Fruit fly (Drosophila melanogaster) whole organism, embryonic: Measurements from ENCODE around the gene CG18675.

Experiments
- Ada2b ChIP-seq: fragments of 200-800 bp; sonication (Bioruptor generic); IDR thresholded peaks from 2 replicates; pipeline ENCODE4 v1.3.6; 2022; ENCODE audit warnings: missing biosample characterization, missing genetic modification characterization
- Aef1 ChIP-seq: fragments of 200-800 bp; sonication (Bioruptor generic); IDR thresholded peaks from 3 replicates; pipeline ENCODE4 v1.3.6; 2022; ENCODE audit warnings: missing biosample characterization, missing genetic modification characterization
- Antp ChIP-seq: fragments of 200-800 bp; sonication (Bioruptor generic); optimal IDR thresholded peaks from 3 replicates; lab custom pipeline; 2016; ENCODE audit warnings: missing biosample characterization, missing genetic modification characterization
- CG10147 ChIP-seq: fragments of 200-800 bp; sonication (Bioruptor generic); optimal IDR thresholded peaks from 2 replicates; lab custom pipeline; 2019; ENCODE audit warnings: missing biosample characterization, mild to moderate bottlenecking, missing genetic modification characterization, moderate library complexity
- CG10431 ChIP-seq: fragments of 200-800 bp; sonication (Bioruptor generic); optimal IDR thresholded peaks from 3 replicates; lab custom pipeline; 2018; ENCODE audit warnings: missing biosample characterization, mild to moderate bottlenecking, missing genetic modification characterization
- CG11696 ChIP-seq: fragments of 200-800 bp; sonication (Bioruptor generic); IDR thresholded peaks from 2 replicates; pipeline ENCODE4 v1.3.6; 2022; ENCODE audit warnings: missing biosample characterization, missing genetic modification characterization
- CG12236 ChIP-seq: fragments of 200-800 bp; sonication (Bioruptor generic); optimal IDR thresholded peaks from 2 replicates; lab custom pipeline; 2016; ENCODE audit warnings: missing biosample characterization, missing genetic modification characterization
- CG13894 ChIP-seq: fragments of 200-800 bp; sonication (Bioruptor generic); optimal IDR thresholded peaks from 3 replicates; lab custom pipeline; 2018; ENCODE audit warnings: missing biosample characterization, mild to moderate bottlenecking, missing genetic modification characterization, moderate library complexity
- CG1603 ChIP-seq: fragments of 200-800 bp; sonication (Bioruptor generic); optimal IDR thresholded peaks from 2 replicates; lab custom pipeline; 2019; ENCODE audit warnings: missing biosample characterization, mild to moderate bottlenecking, missing genetic modification characterization, moderate library complexity
- CG1647 ChIP-seq: fragments of 200-800 bp; sonication (Bioruptor generic); optimal IDR thresholded peaks from 3 replicates; lab custom pipeline; 2016; ENCODE audit warnings: missing biosample characterization, missing genetic modification characterization
- CG17802 ChIP-seq: fragments of 200-800 bp; sonication (Bioruptor generic); optimal IDR thresholded peaks from 2 replicates; lab custom pipeline; 2018; ENCODE audit warnings: missing biosample characterization, mild to moderate bottlenecking, missing genetic modification characterization, moderate library complexity
- CG17829 ChIP-seq: fragments of 200-800 bp; optimal IDR thresholded peaks from 2 replicates; lab custom pipeline; 2019; ENCODE audit warnings: missing biosample characterization, mild to moderate bottlenecking, missing genetic modification characterization, moderate library complexity
- CG1832 ChIP-seq: fragments of 200-800 bp; sonication (Bioruptor generic); optimal IDR thresholded peaks from 2 replicates; lab custom pipeline; 2017; ENCODE audit warnings: missing biosample characterization, mild to moderate bottlenecking, missing genetic modification characterization, inconsistent platforms
- CG2116 ChIP-seq: fragments of 200-800 bp; sonication (Bioruptor generic); optimal IDR thresholded peaks from 3 replicates; lab custom pipeline; 2018; ENCODE audit warnings: missing biosample characterization, mild to moderate bottlenecking, missing genetic modification characterization
- CG30403 ChIP-seq: fragments of 200-800 bp; sonication (Bioruptor generic); optimal IDR thresholded peaks from 3 replicates; lab custom pipeline; 2016; ENCODE audit warnings: missing biosample characterization, missing genetic modification characterization
- CG3065 ChIP-seq: fragments of 200-800 bp; sonication (Bioruptor generic); optimal IDR thresholded peaks from 2 replicates; lab custom pipeline; 2016; ENCODE audit warnings: missing biosample characterization, missing genetic modification characterization
- CG32532 ChIP-seq: fragments of 200-800 bp; sonication (Bioruptor generic); IDR thresholded peaks from 2 replicates; pipeline ENCODE4 v1.3.6; 2022; ENCODE audit warnings: missing biosample characterization, missing genetic modification characterization
- CG4282 ChIP-seq: fragments of 200-800 bp; sonication (Bioruptor generic); optimal IDR thresholded peaks from 2 replicates; lab custom pipeline; 2016; ENCODE audit warnings: missing biosample characterization, missing genetic modification characterization
- CG4617 ChIP-seq: fragments of 200-800 bp; sonication (Bioruptor generic); optimal IDR thresholded peaks from 3 replicates; lab custom pipeline; 2016; ENCODE audit warnings: missing biosample characterization, missing genetic modification characterization, borderline replicate concordance
- CG6683 ChIP-seq: fragments of 200-800 bp; sonication (Bioruptor generic); optimal IDR thresholded peaks from 2 replicates; lab custom pipeline; 2017; ENCODE audit warnings: missing biosample characterization, mild to moderate bottlenecking, missing genetic modification characterization, missing genetic modification reagents
- CG9727 ChIP-seq: fragments of 200-800 bp; sonication (Bioruptor generic); optimal IDR thresholded peaks from 3 replicates; lab custom pipeline; 2017; ENCODE audit warnings: missing biosample characterization, mild to moderate bottlenecking, missing genetic modification characterization
- Doc3 ChIP-seq: fragments of 200-800 bp; sonication (Bioruptor generic); IDR thresholded peaks from 3 replicates; pipeline ENCODE4 v1.3.6; 2022; ENCODE audit warnings: missing biosample characterization, missing genetic modification characterization; ENCODE audit not compliant: partially characterized antibody
- Fer3 ChIP-seq: fragments of 200-800 bp; sonication (Bioruptor generic); optimal IDR thresholded peaks from 2 replicates; lab custom pipeline; 2018; ENCODE audit warnings: missing biosample characterization, mild to moderate bottlenecking, missing genetic modification characterization, moderate library complexity
- Gug ChIP-seq: fragments of 200-800 bp; sonication (Bioruptor generic); IDR thresholded peaks from 4 replicates; pipeline ENCODE4 v1.3.6; 2022; ENCODE audit warnings: missing biosample characterization, missing genetic modification characterization
- HLH54F ChIP-seq: fragments of 200-800 bp; sonication (Bioruptor generic); optimal IDR thresholded peaks from 3 replicates; lab custom pipeline; 2016; ENCODE audit warnings: missing biosample characterization, missing genetic modification characterization
- Mad ChIP-seq: fragments of 200-800 bp; sonication (Bioruptor generic); optimal IDR thresholded peaks from 2 replicates; lab custom pipeline; 2016; ENCODE audit warnings: missing biosample characterization, missing genetic modification characterization
- NC2α ChIP-seq: fragments of 200-800 bp; sonication (Bioruptor generic); optimal IDR thresholded peaks from 2 replicates; lab custom pipeline; 2016; ENCODE audit warnings: missing biosample characterization, missing genetic modification characterization
- Sry-δ ChIP-seq: fragments of 200-800 bp; sonication (Bioruptor generic); optimal IDR thresholded peaks from 2 replicates; lab custom pipeline; 2016; ENCODE audit warnings: missing biosample characterization, missing genetic modification characterization
- ato ChIP-seq: fragments of 200-800 bp; sonication (Bioruptor generic); IDR thresholded peaks from 2 replicates; pipeline ENCODE4 v1.3.6; 2022; ENCODE audit warnings: missing biosample characterization, missing genetic modification characterization; ENCODE audit not compliant: partially characterized antibody
- gcm ChIP-seq: fragments of 200-800 bp; sonication (Bioruptor generic); optimal IDR thresholded peaks from 2 replicates; lab custom pipeline; 2019; ENCODE audit warnings: missing biosample characterization, mild to moderate bottlenecking, missing genetic modification characterization, moderate library complexity
- gcm2 ChIP-seq: fragments of 200-800 bp; sonication (Bioruptor generic); optimal IDR thresholded peaks from 2 replicates; lab custom pipeline; 2016; ENCODE audit warnings: missing biosample characterization, missing genetic modification characterization
- gt ChIP-seq: fragments of 200-800 bp; sonication (Bioruptor generic); IDR thresholded peaks from 2 replicates; pipeline ENCODE4 v1.3.6; 2022; ENCODE audit warnings: missing biosample characterization, missing genetic modification characterization
- hb ChIP-seq: fragments of 200-800 bp; sonication (Bioruptor generic); IDR thresholded peaks from 3 replicates; pipeline ENCODE4 v1.3.6; 2022; ENCODE audit warnings: missing biosample characterization, missing genetic modification characterization; ENCODE audit not compliant: partially characterized antibody
- insv ChIP-seq, 2 experiments: fragments of 200-800 bp; sonication (Bioruptor generic); optimal IDR thresholded peaks; 3 replicates each; lab custom pipeline; 2016 to 2018; ENCODE audit warnings: missing biosample characterization in 2 of 2, missing genetic modification characterization in 2 of 2
- nau ChIP-seq: fragments of 200-800 bp; sonication (Bioruptor generic); optimal IDR thresholded peaks from 3 replicates; lab custom pipeline; 2017; ENCODE audit warnings: missing biosample characterization, mild to moderate bottlenecking, missing genetic modification characterization, missing genetic modification reagents
- nerfin-1 ChIP-seq: fragments of 200-800 bp; sonication (Bioruptor generic); optimal IDR thresholded peaks from 3 replicates; lab custom pipeline; 2019; ENCODE audit warnings: missing biosample characterization, mild to moderate bottlenecking, missing genetic modification characterization, moderate library complexity
- nmo ChIP-seq: fragments of 200-800 bp; sonication (Bioruptor generic); optimal IDR thresholded peaks from 2 replicates; lab custom pipeline; 2018; ENCODE audit warnings: missing biosample characterization, mild to moderate bottlenecking, missing genetic modification characterization, moderate library complexity
- pita ChIP-seq: fragments of 200-800 bp; sonication (Bioruptor generic); optimal IDR thresholded peaks from 2 replicates; lab custom pipeline; 2017; ENCODE audit warnings: missing biosample characterization, mild to moderate bottlenecking, missing genetic modification characterization
- prd ChIP-seq, 3 experiments: fragments of >200 bp in 2 of 3; fragments of 200-800 bp in 1 of 3; sonication (Bioruptor generic) in 1 of 3; optimal IDR thresholded peaks in 2 of 3; IDR thresholded peaks in 1 of 3; 2 replicates in 2 of 3; 3 replicates in 1 of 3; pipeline versions ENCODE4 v1.3.6 to Lab custom; 2017 to 2022; ENCODE audit warnings: missing biosample characterization in 1 of 3, missing genetic modification characterization in 1 of 3
- run ChIP-seq: fragments of 200-800 bp; sonication (Bioruptor generic); optimal IDR thresholded peaks from 3 replicates; lab custom pipeline; 2018; ENCODE audit warnings: missing biosample characterization, mild to moderate bottlenecking, missing genetic modification characterization
- sim ChIP-seq: fragments of 200-800 bp; sonication (Bioruptor generic); IDR thresholded peaks from 2 replicates; pipeline ENCODE4 v1.3.6; 2022; ENCODE audit warnings: missing biosample characterization, missing genetic modification characterization
- sisA ChIP-seq: fragments of 200-800 bp; sonication (Bioruptor generic); IDR thresholded peaks from 2 replicates; pipeline ENCODE4 v1.3.6; 2022; ENCODE audit warnings: missing biosample characterization, missing genetic modification characterization
- stc ChIP-seq: fragments of 200-800 bp; sonication (Bioruptor generic); IDR thresholded peaks from 2 replicates; pipeline ENCODE4 v1.3.6; 2022; ENCODE audit warnings: missing biosample characterization, missing genetic modification characterization
- trem ChIP-seq: fragments of 200-800 bp; optimal IDR thresholded peaks from 3 replicates; lab custom pipeline; 2019; ENCODE audit warnings: missing biosample characterization, mild to moderate bottlenecking, missing genetic modification characterization, moderate library complexity
- tup ChIP-seq: fragments of 200-800 bp; sonication (Bioruptor generic); optimal IDR thresholded peaks from 2 replicates; lab custom pipeline; 2016; ENCODE audit warnings: missing biosample characterization, mild to moderate bottlenecking, missing genetic modification characterization, moderate library complexity
- vvl ChIP-seq: fragments of 200-800 bp; sonication (Bioruptor generic); IDR thresholded peaks from 2 replicates; pipeline ENCODE4 v1.3.6; 2022; ENCODE audit warnings: missing biosample characterization, missing genetic modification characterization
- zen2 ChIP-seq: fragments of 200-800 bp; sonication (Bioruptor generic); IDR thresholded peaks from 3 replicates; pipeline ENCODE4 v1.3.6; 2022; ENCODE audit warnings: missing biosample characterization, missing genetic modification characterization; ENCODE audit not compliant: partially characterized antibody
- zf30C ChIP-seq: fragments of 200-800 bp; sonication (Bioruptor generic); optimal IDR thresholded peaks from 3 replicates; lab custom pipeline; 2018; ENCODE audit warnings: missing biosample characterization, mild to moderate bottlenecking, missing genetic modification characterization
- zfh2 ChIP-seq: fragments of 200-800 bp; sonication (Bioruptor generic); optimal IDR thresholded peaks from 2 replicates; lab custom pipeline; 2016; ENCODE audit warnings: missing biosample characterization, missing genetic modification characterization

CG18675 gene

DNA sequence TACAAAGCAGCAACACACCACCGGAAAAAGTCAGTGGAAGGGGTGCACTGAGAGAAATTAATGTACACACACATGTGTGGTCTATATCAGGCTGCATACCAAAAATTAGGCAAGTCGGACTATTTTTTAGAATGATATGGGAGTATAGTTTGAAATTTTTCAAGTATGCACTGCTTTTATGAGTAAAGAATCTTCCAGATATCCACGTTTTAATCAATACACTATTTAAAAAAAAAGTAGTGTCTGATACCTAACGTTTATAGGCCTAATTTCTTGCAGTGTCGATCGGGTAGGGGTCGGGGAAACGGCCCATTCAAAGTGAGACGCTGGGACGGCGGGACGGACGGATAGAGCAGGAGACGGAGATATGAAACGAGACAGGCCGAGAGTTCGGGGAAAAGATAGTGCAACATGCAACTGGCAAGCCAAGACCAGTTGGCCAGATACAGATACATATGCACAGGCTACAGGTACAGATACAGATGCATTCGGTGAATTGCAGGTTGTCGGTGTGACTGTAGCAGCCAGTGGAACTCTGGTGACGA lies 56.7 kb downstream of the CG18675 start (continued):
- TF ChIP-seq zf30C (GFP tag; lab: Kevin White, UChicago): peak; percentile 99
- TF ChIP-seq CG1647 (GFP tag; lab: Kevin White, UChicago): peak; percentile 80
- peak; percentile 72 for TF ChIP-seq gcm2
- peak; percentile 96 for TF ChIP-seq gcm (GFP tag; lab: Kevin White, UChicago)
- peak; percentile 86 for TF ChIP-seq sim (GFP tag; lab: Robert Waterston, UW)
- TF ChIP-seq trem (tag; lab: Kevin White, UChicago): peak; percentile 93
- TF ChIP-seq CG10431 (GFP tag; lab: Kevin White, UChicago): peak; percentile 89
- peak; percentile 80 for TF ChIP-seq Fer3 (tag; lab: Kevin White, UChicago)
- peak; percentile 76 for TF ChIP-seq CG4617
- no peak for TF ChIP-seq prd (optimal IDR thresholded peaks at IDR 0.05; lab: Kevin White, UChicago)
- peak; percentile 98 for TF ChIP-seq prd (GFP tag; IDR thresholded peaks at IDR 0.05; lab: Robert Waterston, UW)
- TF ChIP-seq CG1603 (tag; lab: Kevin White, UChicago): peak; percentile 94
- TF ChIP-seq nau (GFP tag; lab: Kevin White, UChicago): peak; percentile 84
- peak; percentile 73 for TF ChIP-seq CG2116 (GFP tag; lab: Kevin White, UChicago)
- peak; percentile 93 for TF ChIP-seq Mad
- no peak for TF ChIP-seq pita (GFP tag; lab: Kevin White, UChicago)
- TF ChIP-seq CG1832 (GFP tag; lab: Kevin White, UChicago): no peak
- peak; percentile 93 for TF ChIP-seq vvl
- peak; percentile 97 for TF ChIP-seq CG17829 (tag; lab: Kevin White, UChicago)
- peak; percentile 81 for TF ChIP-seq Gug (GFP tag; lab: Robert Waterston, UW)
- peak; percentile 32 to 55 for TF ChIP-seq insv (GFP tag; optimal IDR thresholded peaks at IDR 0.05; lab: Kevin White, UChicago)
- no peak for TF ChIP-seq ato (GFP tag; lab: Robert Waterston, UW)
- peak; percentile 93 for TF ChIP-seq CG12236 (GFP tag; lab: Kevin White, UChicago)
- peak; percentile 89 for TF ChIP-seq Antp (GFP tag; lab: Kevin White, UChicago)
- TF ChIP-seq nerfin-1 (tag; lab: Kevin White, UChicago): peak; percentile 93
- peak; percentile 75 for TF ChIP-seq CG10147 (GFP tag; lab: Kevin White, UChicago)
- TF ChIP-seq HLH54F (GFP tag; lab: Kevin White, UChicago): peak; percentile 85
- TF ChIP-seq Aef1 (GFP tag; lab: Robert Waterston, UW): peak; percentile 73
- peak; percentile 93 for TF ChIP-seq NC2α (GFP tag; lab: Kevin White, UChicago)
- no peak for TF ChIP-seq CG13894 (tag; lab: Kevin White, UChicago)
- TF ChIP-seq zfh2 (GFP tag; lab: Kevin White, UChicago): no peak
- TF ChIP-seq gt: peak; percentile 84
- TF ChIP-seq hb (GFP tag; lab: Robert Waterston, UW): no peak
- TF ChIP-seq CG3065: peak; percentile 84
- TF ChIP-seq sisA (GFP tag; lab: Robert Waterston, UW): peak; percentile 94
- no peak for TF ChIP-seq zen2
- peak; percentile 49 for TF ChIP-seq CG11696 (GFP tag; lab: Robert Waterston, UW)
- TF ChIP-seq Sry-δ (GFP tag; lab: Kevin White, UChicago): peak; percentile 57
- TF ChIP-seq CG32532 (GFP tag; lab: Robert Waterston, UW): peak; percentile 21; the same call in 1 of the 2 replicates
- TF ChIP-seq Doc3 (GFP tag; lab: Robert Waterston, UW): no peak
- peak; percentile 97 for TF ChIP-seq nmo (GFP tag; lab: Kevin White, UChicago)
- TF ChIP-seq CG6683: peak; percentile 70
- peak; percentile 72 for TF ChIP-seq CG4282 (GFP tag; lab: Kevin White, UChicago)
- TF ChIP-seq tup (GFP tag; lab: Kevin White, UChicago): peak; percentile 71
- peak; percentile 98 for TF ChIP-seq CG9727
- peak; percentile 79 for TF ChIP-seq CG17802 (tag; lab: Kevin White, UChicago)
- peak; percentile 85 for TF ChIP-seq run (tag; lab: Kevin White, UChicago)
- TF ChIP-seq Ada2b (GFP tag; lab: Robert Waterston, UW): peak; percentile 65
- peak; percentile 94 for TF ChIP-seq CG30403 (GFP tag; lab: Kevin White, UChicago)
- TF ChIP-seq stc: peak; percentile 90
